Worm (Caenorhabditis elegans): ENCODE data around the gene lys-10.

DNA sequence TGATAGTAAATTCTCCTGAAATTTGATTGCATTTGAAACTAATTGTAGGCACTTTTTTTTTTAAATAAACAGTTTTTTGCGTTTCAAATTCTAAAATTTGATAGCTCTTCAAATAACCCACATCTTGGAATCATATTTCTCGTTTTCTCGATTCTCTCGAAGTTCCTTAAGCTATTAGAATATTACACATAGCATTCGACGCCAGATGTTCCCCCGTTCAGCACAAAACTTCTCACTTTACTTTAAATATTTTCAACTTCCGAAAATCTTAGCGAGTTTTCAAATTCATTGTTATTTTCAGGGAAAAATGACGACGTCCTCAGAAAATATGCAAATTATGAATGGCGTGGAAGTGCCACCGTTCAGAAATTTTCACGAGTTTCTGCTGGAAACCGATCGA, 47.1 kb downstream of the lys-10 start, which contains the start of gene praf-3:
- no peak for TF ChIP-seq lsy-2 (tag; optimal IDR thresholded peaks at IDR 0.05)
- no peak for TF ChIP-seq unc-39 (tag; optimal IDR thresholded peaks at IDR 0.05)
- no peak for TF ChIP-seq unc-62 (GFP tag; optimal IDR thresholded peaks at IDR 0.05)
- no peak for TF ChIP-seq mep-1 (tag; optimal IDR thresholded peaks at IDR 0.05)
- no peak for TF ChIP-seq snpc-4 (tag; optimal IDR thresholded peaks at IDR 0.05)
- no peak for TF ChIP-seq mab-5 (tag; optimal IDR thresholded peaks at IDR 0.05)
- no peak for TF ChIP-seq pha-4 (tag; optimal IDR thresholded peaks at IDR 0.05)
- TF ChIP-seq nhr-12 (tag; optimal IDR thresholded peaks at IDR 0.05), result no peak
- TF ChIP-seq ham-2 (GFP tag; optimal IDR thresholded peaks at IDR 0.05), result no peak
- no peak for TF ChIP-seq ztf-11 (tag; optimal IDR thresholded peaks at IDR 0.05)
- no peak for TF ChIP-seq hlh-1 (tag; optimal IDR thresholded peaks at IDR 0.05)
- TF ChIP-seq nhr-237 (tag; optimal IDR thresholded peaks at IDR 0.05), result no peak
- no peak for TF ChIP-seq elt-3 (tag; optimal IDR thresholded peaks at IDR 0.05)

Data from whole organism, mixed stage, embryonic.